Worm (Caenorhabditis elegans) whole organism, L4 larva: ENCODE data around the gene F54D8.10.

Experiments used
- Y48G9A.11 ChIP-seq: fragments of 200-800 bp; sonication (Bioruptor generic); IDR thresholded peaks from 2 replicates; pipeline ENCODE4 v1.3.6; 2022; ENCODE audit warnings: missing genetic modification reagents, missing genetic modification characterization, missing compliant biosample characterization
- dmd-9 ChIP-seq: fragments of 200-800 bp; sonication (Bioruptor generic); IDR thresholded peaks from 2 replicates; pipeline ENCODE4 v1.3.6; 2022; ENCODE audit warnings: missing genetic modification reagents, missing genetic modification characterization, missing compliant biosample characterization
- egl-27 ChIP-seq: sonication (generic microtip); optimal IDR thresholded peaks from 3 replicates; lab custom pipeline; 2017; ENCODE audit warnings: missing biosample characterization, missing genetic modification reagents, missing genetic modification characterization
- fos-1 ChIP-seq: fragments of 150-350 bp; optimal IDR thresholded peaks from 2 replicates; lab custom pipeline; 2014; ENCODE audit warnings: missing biosample characterization, missing genetic modification characterization
- lin-13 ChIP-seq: fragments of 150-350 bp; optimal IDR thresholded peaks from 2 replicates; lab custom pipeline; 2014; ENCODE audit warnings: missing biosample characterization, missing genetic modification reagents, missing genetic modification characterization
- nhr-11 ChIP-seq: fragments of 150-350 bp; optimal IDR thresholded peaks from 2 replicates; lab custom pipeline; 2014; ENCODE audit warnings: missing biosample characterization, missing genetic modification characterization
- unc-39 ChIP-seq: sonication (generic microtip); optimal IDR thresholded peaks from 2 replicates; lab custom pipeline; 2017; ENCODE audit warnings: missing biosample characterization, missing genetic modification characterization
- unc-62 ChIP-seq, 3 experiments: fragments of 150-350 bp in 1 of 3; sonication (generic microtip); optimal IDR thresholded peaks in 2 of 3; peaks in 1 of 3; 1 replicate in 1 of 3; 2 replicates in 2 of 3; lab custom pipeline; 2014 to 2017; ENCODE audit warnings: missing biosample characterization in 3 of 3, missing genetic modification characterization in 3 of 3, missing genetic modification reagents in 3 of 3, missing genotype in 1 of 3
- zfp-3 ChIP-seq: fragments of 200-800 bp; sonication (Bioruptor generic); conservative IDR thresholded peaks from 2 replicates; pipeline ENCODE4 v1.3.6; 2022; ENCODE audit warnings: missing genetic modification reagents, missing genetic modification characterization, missing compliant biosample characterization

DNA sequence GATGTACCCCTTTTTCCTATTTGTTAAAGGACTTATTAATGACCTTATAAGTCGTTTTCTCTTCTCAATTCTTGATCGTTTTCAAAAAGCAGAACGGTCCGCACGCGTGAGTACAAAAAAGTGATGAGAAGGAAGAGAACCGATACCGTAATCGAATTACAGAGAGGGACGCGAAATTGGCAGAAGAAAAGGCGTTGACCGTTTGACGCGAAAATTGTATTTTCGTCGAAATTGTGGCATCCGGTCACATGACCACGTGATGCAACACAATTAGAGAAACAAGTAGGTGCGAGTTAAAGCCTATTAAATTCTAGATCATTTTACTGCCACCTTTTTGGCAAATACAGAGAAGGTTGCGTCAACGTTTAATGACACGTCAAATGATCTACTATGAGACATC is 49.6 kb downstream of the F54D8.10 start:
- TF ChIP-seq Y48G9A.11 (no peak), unc-62 (GFP tag; optimal IDR thresholded peaks at IDR 0.05 in 1 of 2; lab: Kevin White, UChicago) (no peak), unc-62 (tag; optimal IDR thresholded peaks at IDR 0.05; lab: Kevin White, UChicago) (no peak), fos-1 (tag; lab: Kevin White, UChicago) (no peak), zfp-3 (GFP tag; lab: Robert Waterston, UW) (no peak), egl-27 (tag; lab: Kevin White, UChicago) (no peak), lin-13 (no peak), unc-39 (tag; lab: Kevin White, UChicago) (no peak), nhr-11 (tag; lab: Kevin White, UChicago) (no peak), dmd-9 (GFP tag; lab: Robert Waterston, UW) (no peak)
